Worm (Caenorhabditis elegans) whole organism, L3 larva: ENCODE data around the gene clec-226.

Source experiments
- ceh-82 ChIP-seq: fragments of 150-350 bp; optimal IDR thresholded peaks from 2 replicates; lab custom pipeline; 2014; ENCODE audit warnings: missing biosample characterization, missing genetic modification characterization
- fos-1 ChIP-seq: fragments of 150-350 bp; optimal IDR thresholded peaks from 2 replicates; lab custom pipeline; 2014; ENCODE audit warnings: missing biosample characterization, missing genetic modification characterization
- jun-1 ChIP-seq: fragments of 150-350 bp; optimal IDR thresholded peaks from 2 replicates; lab custom pipeline; 2014; ENCODE audit warnings: missing biosample characterization, missing genetic modification reagents, missing genetic modification characterization
- nhr-237 ChIP-seq: fragments of 150-350 bp; optimal IDR thresholded peaks from 2 replicates; lab custom pipeline; 2014; ENCODE audit warnings: missing biosample characterization, missing genetic modification characterization

- TF ChIP-seq nhr-237 (no peak), jun-1 (tag; lab: Kevin White, UChicago) (no peak), fos-1 (no peak), ceh-82 (no peak)
Measured at ce11 chrV:13953191-13953590, 6.4 kb downstream of the clec-226 start, which contains the start of gene R10D12.8.
